Fruit fly (Drosophila melanogaster) whole organism, embryonic: Measurements from ENCODE around the gene lawc.
A peak's percentile ranks its signal among the peaks of the same experiment; 100 is the strongest.

Experiments
- Adf1 ChIP-seq: fragments of 200-800 bp; sonication (Bioruptor generic); IDR thresholded peaks from 2 replicates; pipeline ENCODE4 v1.3.6; 2022; ENCODE audit warnings: missing biosample characterization, missing genetic modification characterization
- Bdp1 ChIP-seq: fragments of 200-800 bp; sonication (Bioruptor generic); optimal IDR thresholded peaks from 3 replicates; lab custom pipeline; 2016; ENCODE audit warnings: missing biosample characterization, missing genetic modification characterization
- CG10267 ChIP-seq: fragments of 200-800 bp; sonication (Bioruptor generic); optimal IDR thresholded peaks from 2 replicates; lab custom pipeline; 2018; ENCODE audit warnings: missing biosample characterization, mild to moderate bottlenecking, missing genetic modification characterization, moderate library complexity
- CG10543 ChIP-seq: fragments of 200-800 bp; sonication (Bioruptor generic); optimal IDR thresholded peaks from 3 replicates; lab custom pipeline; 2017; ENCODE audit warnings: missing biosample characterization, mild to moderate bottlenecking, missing genetic modification characterization, moderate library complexity
- CG11085 ChIP-seq: fragments of 200-800 bp; sonication (Bioruptor generic); IDR thresholded peaks from 2 replicates; pipeline ENCODE4 v1.3.6; 2022; ENCODE audit warnings: missing biosample characterization, missing genetic modification characterization
- CG11560 ChIP-seq: fragments of 200-800 bp; sonication (Bioruptor generic); IDR thresholded peaks from 3 replicates; pipeline ENCODE4 v1.3.6; 2022; ENCODE audit warnings: missing biosample characterization, missing genetic modification characterization
- CG12659 ChIP-seq: fragments of 200-800 bp; sonication (Bioruptor generic); optimal IDR thresholded peaks from 3 replicates; lab custom pipeline; 2017; ENCODE audit warnings: mild to moderate bottlenecking, missing biosample characterization, missing genetic modification reagents, missing genetic modification characterization
- CG13775 ChIP-seq: fragments of 200-800 bp; sonication (Bioruptor generic); optimal IDR thresholded peaks from 3 replicates; lab custom pipeline; 2017; ENCODE audit warnings: missing biosample characterization, mild to moderate bottlenecking, missing genetic modification characterization
- CG14667 ChIP-seq: fragments of 200-800 bp; sonication (Bioruptor generic); IDR thresholded peaks from 2 replicates; pipeline ENCODE4 v1.3.6; 2022; ENCODE audit warnings: missing biosample characterization, missing genetic modification characterization
- CG15073 ChIP-seq: fragments of 200-800 bp; sonication (Bioruptor generic); optimal IDR thresholded peaks from 2 replicates; lab custom pipeline; 2016; ENCODE audit warnings: missing biosample characterization, missing genetic modification characterization
- CG15269 ChIP-seq: fragments of 200-800 bp; sonication (Bioruptor generic); optimal IDR thresholded peaks from 2 replicates; lab custom pipeline; 2018; ENCODE audit warnings: missing biosample characterization, mild to moderate bottlenecking, missing genetic modification characterization, moderate library complexity
- CG17361 ChIP-seq: fragments of 200-800 bp; sonication (Bioruptor generic); IDR thresholded peaks from 3 replicates; pipeline ENCODE4 v1.3.6; 2022; ENCODE audit warnings: missing biosample characterization, missing genetic modification characterization
- CG1832 ChIP-seq: fragments of 200-800 bp; sonication (Bioruptor generic); optimal IDR thresholded peaks from 2 replicates; lab custom pipeline; 2017; ENCODE audit warnings: missing biosample characterization, mild to moderate bottlenecking, missing genetic modification characterization, inconsistent platforms
- CG2202 ChIP-seq: fragments of 200-800 bp; sonication (Bioruptor generic); optimal IDR thresholded peaks from 2 replicates; lab custom pipeline; 2018; ENCODE audit warnings: missing biosample characterization, mild to moderate bottlenecking, missing genetic modification characterization
- CG2889 ChIP-seq: fragments of 200-800 bp; sonication (Bioruptor generic); IDR thresholded peaks from 3 replicates; pipeline ENCODE4 v1.3.6; 2022; ENCODE audit warnings: missing biosample characterization, missing genetic modification characterization
- CG31388 ChIP-seq: fragments of 200-800 bp; sonication (Bioruptor generic); optimal IDR thresholded peaks from 2 replicates; lab custom pipeline; 2016; ENCODE audit warnings: missing biosample characterization, missing genetic modification characterization
- CG3838 ChIP-seq: fragments of 200-800 bp; sonication (Bioruptor generic); optimal IDR thresholded peaks from 3 replicates; lab custom pipeline; 2016; ENCODE audit warnings: missing biosample characterization, missing genetic modification characterization
- CG3995 ChIP-seq: fragments of 200-800 bp; sonication (Bioruptor generic); optimal IDR thresholded peaks from 3 replicates; lab custom pipeline; 2016; ENCODE audit warnings: missing biosample characterization, missing genetic modification characterization
- CG8281 ChIP-seq: fragments of 200-800 bp; sonication (Bioruptor generic); optimal IDR thresholded peaks from 2 replicates; lab custom pipeline; 2018; ENCODE audit warnings: missing biosample characterization, mild to moderate bottlenecking, missing genetic modification characterization, moderate library complexity
- CG8388 ChIP-seq: fragments of 200-800 bp; sonication (Bioruptor generic); optimal IDR thresholded peaks from 2 replicates; lab custom pipeline; 2019; ENCODE audit warnings: missing biosample characterization, mild to moderate bottlenecking, missing genetic modification characterization, moderate library complexity
- Doc3 ChIP-seq: fragments of 200-800 bp; sonication (Bioruptor generic); IDR thresholded peaks from 3 replicates; pipeline ENCODE4 v1.3.6; 2022; ENCODE audit warnings: missing biosample characterization, missing genetic modification characterization; ENCODE audit not compliant: partially characterized antibody
- Fer1 ChIP-seq: fragments of 200-800 bp; sonication (Bioruptor generic); optimal IDR thresholded peaks from 2 replicates; lab custom pipeline; 2017; ENCODE audit warnings: missing biosample characterization, mild to moderate bottlenecking, missing genetic modification characterization
- Mes4 ChIP-seq: fragments of 200-800 bp; sonication (Bioruptor generic); optimal IDR thresholded peaks from 2 replicates; lab custom pipeline; 2016; ENCODE audit warnings: missing biosample characterization, missing genetic modification characterization
- Opbp ChIP-seq: fragments of 200-800 bp; sonication (Bioruptor generic); IDR thresholded peaks from 3 replicates; pipeline ENCODE4 v1.3.6; 2022; ENCODE audit warnings: missing biosample characterization, missing genetic modification characterization; ENCODE audit not compliant: partially characterized antibody
- PHDP ChIP-seq: fragments of 200-800 bp; sonication (Bioruptor generic); optimal IDR thresholded peaks from 3 replicates; lab custom pipeline; 2018; ENCODE audit warnings: missing biosample characterization, mild to moderate bottlenecking, missing genetic modification characterization, moderate library complexity
- Rfx ChIP-seq: fragments of 200-800 bp; sonication (Bioruptor generic); IDR thresholded peaks from 2 replicates; pipeline ENCODE4 v1.3.6; 2022; ENCODE audit warnings: missing biosample characterization, missing genetic modification characterization
- Tbp ChIP-seq: fragments of >200 bp; optimal IDR thresholded peaks from 2 replicates; lab custom pipeline; 2018; ENCODE audit warnings: missing biosample characterization, missing genetic modification characterization
- abd-A ChIP-seq: fragments of 200-800 bp; sonication (Bioruptor generic); optimal IDR thresholded peaks from 3 replicates; lab custom pipeline; 2019; ENCODE audit warnings: missing biosample characterization, mild to moderate bottlenecking, missing genetic modification characterization, moderate library complexity
- ara ChIP-seq: fragments of 200-800 bp; sonication (Bioruptor generic); IDR thresholded peaks from 2 replicates; pipeline ENCODE4 v1.3.6; 2022; ENCODE audit warnings: missing biosample characterization, missing genetic modification characterization
- bigmax ChIP-seq: fragments of 200-800 bp; sonication (Bioruptor generic); optimal IDR thresholded peaks from 2 replicates; lab custom pipeline; 2018; ENCODE audit warnings: missing biosample characterization, mild to moderate bottlenecking, missing genetic modification characterization
- bsh ChIP-seq, 2 experiments: fragments of 200-800 bp; sonication (Bioruptor generic); optimal IDR thresholded peaks; 2 replicates each; lab custom pipeline; 2017 to 2018; ENCODE audit warnings: mild to moderate bottlenecking in 2 of 2, missing biosample characterization in 2 of 2, missing genetic modification characterization in 2 of 2, moderate library complexity in 1 of 2
- btn ChIP-seq: fragments of 200-800 bp; sonication (Bioruptor generic); optimal IDR thresholded peaks from 2 replicates; lab custom pipeline; 2016; ENCODE audit warnings: missing biosample characterization, missing genetic modification characterization
- chm ChIP-seq: fragments of 200-800 bp; sonication (Bioruptor generic); IDR thresholded peaks from 2 replicates; pipeline ENCODE4 v1.3.6; 2022; ENCODE audit warnings: missing biosample characterization, missing genetic modification characterization
- chn ChIP-seq: fragments of 200-800 bp; sonication (Bioruptor generic); optimal IDR thresholded peaks from 2 replicates; lab custom pipeline; 2016; ENCODE audit warnings: missing biosample characterization, missing genetic modification characterization
- dmrt11E ChIP-seq: fragments of 200-800 bp; sonication (Bioruptor generic); optimal IDR thresholded peaks from 3 replicates; lab custom pipeline; 2018; ENCODE audit warnings: missing biosample characterization, mild to moderate bottlenecking, missing genetic modification characterization, moderate library complexity
- ftz-f1 ChIP-seq: fragments of 200-800 bp; sonication (Bioruptor generic); optimal IDR thresholded peaks from 2 replicates; lab custom pipeline; 2016; ENCODE audit warnings: missing biosample characterization, missing genetic modification characterization
- gem ChIP-seq: fragments of 200-800 bp; sonication (Bioruptor generic); optimal IDR thresholded peaks from 2 replicates; lab custom pipeline; 2019; ENCODE audit warnings: missing biosample characterization, mild to moderate bottlenecking, missing genetic modification characterization, moderate library complexity
- gsb ChIP-seq: fragments of 200-800 bp; sonication (Bioruptor generic); IDR thresholded peaks from 2 replicates; pipeline ENCODE4 v1.3.6; 2022; ENCODE audit warnings: missing biosample characterization, missing genetic modification characterization
- inv ChIP-seq: fragments of 200-800 bp; sonication (Bioruptor generic); IDR thresholded peaks from 2 replicates; pipeline ENCODE4 v1.3.6; 2022; ENCODE audit warnings: missing biosample characterization, missing genetic modification characterization; ENCODE audit not compliant: partially characterized antibody
- ken ChIP-seq: fragments of 200-800 bp; sonication (Bioruptor generic); IDR thresholded peaks from 3 replicates; pipeline ENCODE4 v1.3.6; 2022; ENCODE audit warnings: missing biosample characterization, missing genetic modification characterization
- kni ChIP-seq: fragments of 200-800 bp; sonication (Bioruptor generic); optimal IDR thresholded peaks from 3 replicates; lab custom pipeline; 2017; ENCODE audit warnings: mild to moderate bottlenecking, missing biosample characterization, missing genetic modification reagents, missing genetic modification characterization
- lov ChIP-seq, 2 experiments: fragments of 200-800 bp in 1 of 2; fragments of >200 bp in 1 of 2; sonication (Bioruptor generic) in 1 of 2; IDR thresholded peaks in 1 of 2; optimal IDR thresholded peaks in 1 of 2; 2 replicates in 1 of 2; 3 replicates in 1 of 2; pipeline versions ENCODE4 v1.3.6 to Lab custom; 2017 to 2022; ENCODE audit warnings: missing biosample characterization in 1 of 2, missing genetic modification characterization in 1 of 2
- mld ChIP-seq: fragments of 200-800 bp; sonication (Bioruptor generic); IDR thresholded peaks from 3 replicates; pipeline ENCODE4 v1.3.6; 2022; ENCODE audit warnings: missing biosample characterization, missing genetic modification characterization; ENCODE audit not compliant: partially characterized antibody
- nau ChIP-seq: fragments of 200-800 bp; sonication (Bioruptor generic); optimal IDR thresholded peaks from 3 replicates; lab custom pipeline; 2017; ENCODE audit warnings: missing biosample characterization, mild to moderate bottlenecking, missing genetic modification characterization, missing genetic modification reagents
- nerfin-2 ChIP-seq: fragments of 200-800 bp; sonication (Bioruptor generic); IDR thresholded peaks from 2 replicates; pipeline ENCODE4 v1.3.6; 2022; ENCODE audit warnings: missing biosample characterization, missing genetic modification characterization; ENCODE audit not compliant: partially characterized antibody
- rib ChIP-seq: fragments of 200-800 bp; sonication (Bioruptor generic); IDR thresholded peaks from 2 replicates; pipeline ENCODE4 v1.3.6; 2022; ENCODE audit warnings: missing biosample characterization, missing genetic modification characterization
- scrt ChIP-seq: fragments of 200-800 bp; sonication (Bioruptor generic); optimal IDR thresholded peaks from 2 replicates; lab custom pipeline; 2018; ENCODE audit warnings: missing biosample characterization, mild to moderate bottlenecking, missing genetic modification characterization, moderate library complexity
- sim ChIP-seq: fragments of 200-800 bp; sonication (Bioruptor generic); IDR thresholded peaks from 2 replicates; pipeline ENCODE4 v1.3.6; 2022; ENCODE audit warnings: missing biosample characterization, missing genetic modification characterization
- zfh1 ChIP-seq: fragments of 200-800 bp; sonication (Bioruptor generic); IDR thresholded peaks from 3 replicates; pipeline ENCODE4 v1.3.6; 2022; ENCODE audit warnings: missing biosample characterization, missing genetic modification characterization

The lawc gene

dm6 chrX:8436656-8437284 lies 25.3 kb upstream of the lawc start, which contains the start of gene CG1440 (continued):
- TF ChIP-seq CG10543 (GFP tag; lab: Kevin White, UChicago) (no peak), CG8388 (GFP tag; lab: Kevin White, UChicago) (no peak), nerfin-2 (no peak), CG3995 (GFP tag; lab: Kevin White, UChicago) (no peak), btn (GFP tag; lab: Kevin White, UChicago) (no peak), gsb (GFP tag; lab: Robert Waterston, UW) (no peak), Tbp (GFP tag; lab: Kevin White, UChicago) (no peak), CG8281 (tag; lab: Kevin White, UChicago) (no peak), abd-A (tag; lab: Kevin White, UChicago) (no peak), Mes4 (GFP tag; lab: Kevin White, UChicago) (peak; percentile 21), CG13775 (GFP tag; lab: Kevin White, UChicago) (peak; percentile 16), CG1832 (GFP tag; lab: Kevin White, UChicago) (no peak), bigmax (GFP tag; lab: Kevin White, UChicago) (no peak), Bdp1 (no peak), CG15073 (no peak), CG10267 (tag; lab: Kevin White, UChicago) (peak; percentile 75), CG2202 (no peak), nau (GFP tag; lab: Kevin White, UChicago) (no peak), bsh (GFP tag; optimal IDR thresholded peaks at IDR 0.05; lab: Kevin White, UChicago) (peak in 1 of 2 experiments; percentile 46), zfh1 (GFP tag; lab: Robert Waterston, UW) (no peak), ftz-f1 (GFP tag; lab: Kevin White, UChicago) (no peak), ara (GFP tag; lab: Robert Waterston, UW) (no peak), chm (GFP tag; lab: Robert Waterston, UW) (no peak), CG2889 (GFP tag; lab: Robert Waterston, UW) (0 out of 3 replicates have a peak, but pooled peaks have one; percentile 31), PHDP (tag; lab: Kevin White, UChicago) (peak; percentile 48), gem (tag; lab: Kevin White, UChicago) (no peak), CG15269 (no peak), ken (GFP tag; lab: Robert Waterston, UW) (no peak), dmrt11E (tag; lab: Kevin White, UChicago) (peak; percentile 24), Rfx (peak; percentile 40; the same call in 1 of the 2 replicates), Doc3 (GFP tag; lab: Robert Waterston, UW) (no peak), lov (optimal IDR thresholded peaks at IDR 0.05; lab: Kevin White, UChicago) (no peak), lov (GFP tag; IDR thresholded peaks at IDR 0.05; lab: Robert Waterston, UW) (no peak), chn (GFP tag; lab: Kevin White, UChicago) (no peak), CG12659 (GFP tag; lab: Kevin White, UChicago) (peak; percentile 77), rib (GFP tag; lab: Robert Waterston, UW) (no peak), scrt (GFP tag; lab: Kevin White, UChicago) (no peak), Adf1 (GFP tag; lab: Robert Waterston, UW) (no peak), CG3838 (GFP tag; lab: Kevin White, UChicago) (no peak), Opbp (GFP tag; lab: Robert Waterston, UW) (0 out of 3 replicates have a peak, but pooled peaks have one; percentile 15), CG11085 (no peak), kni (GFP tag; lab: Kevin White, UChicago) (no peak), CG17361 (GFP tag; lab: Robert Waterston, UW) (peak; percentile 43; the same call in 2 of the 3 replicates), mld (GFP tag; lab: Robert Waterston, UW) (no peak), Fer1 (GFP tag; lab: Kevin White, UChicago) (peak; percentile 20), inv (GFP tag; lab: Robert Waterston, UW) (no peak), CG14667 (GFP tag; lab: Robert Waterston, UW) (no peak), sim (no peak), CG11560 (tag; lab: Robert Waterston, UW) (no peak), CG31388 (no peak)
